Fruit fly (Drosophila melanogaster): ENCODE measurements around the gene CG44153.

DNA sequence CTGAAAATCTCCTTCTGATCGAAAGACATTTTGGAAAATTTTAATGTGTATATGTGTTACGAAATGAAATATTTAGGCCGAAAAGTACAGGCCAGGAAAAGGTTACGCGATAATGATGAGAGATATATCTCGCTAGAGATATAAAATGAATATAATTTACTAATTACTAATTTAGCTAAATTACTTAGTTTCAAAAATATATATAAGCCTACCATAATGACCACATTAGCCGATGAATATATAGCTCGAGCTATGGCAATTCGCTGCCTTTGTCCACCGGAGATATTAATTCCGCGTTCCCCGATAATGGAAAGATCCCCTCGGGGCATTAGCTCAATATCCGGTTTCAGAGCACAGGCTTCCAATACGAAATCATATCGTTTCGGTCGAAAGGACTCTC, 11.3 kb upstream of the CG44153 start, which contains the start of gene Fum4:
- TF ChIP-seq kay (GFP tag; ENCODE audit: borderline replicate concordance) (no peak), toe (GFP tag; optimal IDR thresholded peaks at IDR 0.05) (no peak), cnc (optimal IDR thresholded peaks at IDR 0.05) (no peak)

Data from whole organism, adult.